Fruit fly (Drosophila melanogaster) whole organism, embryonic: ENCODE results near the gene CG3587.
A peak's percentile ranks its signal among the peaks of the same experiment; 100 is the strongest.

ENCODE experiments used
- ATbp ChIP-seq: fragments of 200-800 bp; sonication (Bioruptor generic); optimal IDR thresholded peaks from 2 replicates; lab custom pipeline; 2017; ENCODE audit warnings: missing biosample characterization, mild to moderate bottlenecking, missing genetic modification characterization, missing genetic modification reagents
- Bteb2 ChIP-seq: fragments of 200-800 bp; sonication (Bioruptor generic); optimal IDR thresholded peaks from 2 replicates; lab custom pipeline; 2016; ENCODE audit warnings: missing biosample characterization, missing genetic modification characterization
- CG10209 ChIP-seq: fragments of 200-800 bp; sonication (Bioruptor generic); optimal IDR thresholded peaks from 3 replicates; lab custom pipeline; 2017; ENCODE audit warnings: missing biosample characterization, mild to moderate bottlenecking, missing genetic modification characterization, missing genetic modification reagents
- CG11504 ChIP-seq: fragments of 200-800 bp; sonication (Bioruptor generic); optimal IDR thresholded peaks from 3 replicates; lab custom pipeline; 2019; ENCODE audit warnings: missing biosample characterization, mild to moderate bottlenecking, missing genetic modification characterization, moderate library complexity
- CG1233 ChIP-seq: fragments of 200-800 bp; sonication (Bioruptor generic); optimal IDR thresholded peaks from 4 replicates; lab custom pipeline; 2018; ENCODE audit warnings: missing biosample characterization, mild to moderate bottlenecking, missing genetic modification characterization
- CG13296 ChIP-seq: fragments of 200-800 bp; sonication (Bioruptor generic); optimal IDR thresholded peaks from 3 replicates; lab custom pipeline; 2018; ENCODE audit warnings: missing biosample characterization, mild to moderate bottlenecking, missing genetic modification characterization
- CG15479 ChIP-seq: fragments of 200-800 bp; sonication (Bioruptor generic); optimal IDR thresholded peaks from 3 replicates; lab custom pipeline; 2019; ENCODE audit warnings: missing biosample characterization, mild to moderate bottlenecking, missing genetic modification characterization, moderate library complexity
- CG1603 ChIP-seq: fragments of 200-800 bp; sonication (Bioruptor generic); optimal IDR thresholded peaks from 2 replicates; lab custom pipeline; 2019; ENCODE audit warnings: missing biosample characterization, mild to moderate bottlenecking, missing genetic modification characterization, moderate library complexity
- CG17361 ChIP-seq: fragments of 200-800 bp; sonication (Bioruptor generic); IDR thresholded peaks from 3 replicates; pipeline ENCODE4 v1.3.6; 2022; ENCODE audit warnings: missing biosample characterization, missing genetic modification characterization
- CG18619 ChIP-seq: fragments of 200-800 bp; sonication (Bioruptor generic); optimal IDR thresholded peaks from 3 replicates; lab custom pipeline; 2017; ENCODE audit warnings: missing biosample characterization, mild to moderate bottlenecking, missing genetic modification characterization
- CG2889 ChIP-seq: fragments of 200-800 bp; sonication (Bioruptor generic); IDR thresholded peaks from 3 replicates; pipeline ENCODE4 v1.3.6; 2022; ENCODE audit warnings: missing biosample characterization, missing genetic modification characterization
- CG31441 ChIP-seq: fragments of 200-800 bp; sonication (Bioruptor generic); IDR thresholded peaks from 2 replicates; pipeline ENCODE4 v1.3.6; 2022; ENCODE audit warnings: missing biosample characterization, missing genetic modification characterization
- CG42726 ChIP-seq: fragments of 200-800 bp; sonication (Bioruptor generic); IDR thresholded peaks from 2 replicates; pipeline ENCODE4 v1.3.6; 2022; ENCODE audit warnings: missing biosample characterization, missing genetic modification characterization; ENCODE audit not compliant: partially characterized antibody
- CG4730 ChIP-seq: fragments of 200-800 bp; sonication (Bioruptor generic); IDR thresholded peaks from 2 replicates; pipeline ENCODE4 v1.3.6; 2022; ENCODE audit warnings: missing biosample characterization, missing genetic modification characterization
- CG6175 ChIP-seq: fragments of 200-800 bp; sonication (Bioruptor generic); IDR thresholded peaks from 3 replicates; pipeline ENCODE4 v1.3.6; 2022; ENCODE audit warnings: missing biosample characterization, missing genetic modification characterization
- CG6683 ChIP-seq: fragments of 200-800 bp; sonication (Bioruptor generic); optimal IDR thresholded peaks from 2 replicates; lab custom pipeline; 2017; ENCODE audit warnings: missing biosample characterization, mild to moderate bottlenecking, missing genetic modification characterization, missing genetic modification reagents
- CG6813 ChIP-seq: fragments of 200-800 bp; sonication (Bioruptor generic); optimal IDR thresholded peaks from 2 replicates; lab custom pipeline; 2017; ENCODE audit warnings: missing biosample characterization, missing genetic modification characterization, mild to moderate bottlenecking, moderate library complexity, missing genetic modification reagents
- CG7357 ChIP-seq: fragments of 200-800 bp; sonication (Bioruptor generic); IDR thresholded peaks from 3 replicates; pipeline ENCODE4 v1.3.6; 2022; ENCODE audit warnings: missing biosample characterization, missing genetic modification characterization
- CG7839 ChIP-seq: fragments of 200-800 bp; sonication (Bioruptor generic); optimal IDR thresholded peaks from 3 replicates; lab custom pipeline; 2018; ENCODE audit warnings: missing biosample characterization, mild to moderate bottlenecking, missing genetic modification characterization, moderate library complexity
- Dad ChIP-seq: fragments of 200-800 bp; sonication (Bioruptor generic); optimal IDR thresholded peaks from 3 replicates; lab custom pipeline; 2016; ENCODE audit warnings: missing biosample characterization, missing genetic modification characterization
- Dek ChIP-seq: fragments of 200-800 bp; sonication (Bioruptor generic); optimal IDR thresholded peaks from 3 replicates; lab custom pipeline; 2019; ENCODE audit warnings: missing biosample characterization, mild to moderate bottlenecking, missing genetic modification characterization, moderate library complexity
- Doc3 ChIP-seq: fragments of 200-800 bp; sonication (Bioruptor generic); IDR thresholded peaks from 3 replicates; pipeline ENCODE4 v1.3.6; 2022; ENCODE audit warnings: missing biosample characterization, missing genetic modification characterization; ENCODE audit not compliant: partially characterized antibody
- Ets65A ChIP-seq: fragments of 200-800 bp; sonication (Bioruptor generic); peaks from one replicate; lab custom pipeline; 2016; ENCODE audit warnings: missing biosample characterization, missing genetic modification characterization
- HLH3B ChIP-seq: fragments of 200-800 bp; sonication (Bioruptor generic); IDR thresholded peaks from 2 replicates; pipeline ENCODE4 v1.3.6; 2022; ENCODE audit warnings: missing biosample characterization, missing genetic modification characterization
- Hr3 ChIP-seq: fragments of 200-800 bp; sonication (Bioruptor generic); optimal IDR thresholded peaks from 3 replicates; lab custom pipeline; 2016; ENCODE audit warnings: missing biosample characterization, missing genetic modification characterization
- MTF-1 ChIP-seq: fragments of 200-800 bp; sonication (Bioruptor generic); optimal IDR thresholded peaks from 2 replicates; lab custom pipeline; 2018; ENCODE audit warnings: missing biosample characterization, mild to moderate bottlenecking, missing genetic modification characterization, borderline replicate concordance
- Nf-YB ChIP-seq: fragments of 200-800 bp; sonication (Bioruptor generic); optimal IDR thresholded peaks from 3 replicates; lab custom pipeline; 2019; ENCODE audit warnings: missing biosample characterization, mild to moderate bottlenecking, missing genetic modification characterization, moderate library complexity
- Poxn ChIP-seq: fragments of 200-800 bp; sonication (Bioruptor generic); IDR thresholded peaks from 2 replicates; pipeline ENCODE4 v1.3.6; 2022; ENCODE audit warnings: missing biosample characterization, missing genetic modification characterization
- Sox102F ChIP-seq: fragments of 200-800 bp; sonication (Bioruptor generic); optimal IDR thresholded peaks from 2 replicates; lab custom pipeline; 2018; ENCODE audit warnings: missing biosample characterization, mild to moderate bottlenecking, missing genetic modification characterization, moderate library complexity
- Spps ChIP-seq: fragments of 200-800 bp; sonication (Bioruptor generic); optimal IDR thresholded peaks from 2 replicates; lab custom pipeline; 2018; ENCODE audit warnings: missing biosample characterization, mild to moderate bottlenecking, missing genetic modification characterization
- Taf1 ChIP-seq: fragments of 200-800 bp; sonication (Bioruptor generic); IDR thresholded peaks from 2 replicates; pipeline ENCODE4 v1.3.6; 2022; ENCODE audit warnings: missing biosample characterization, missing genetic modification characterization
- ab ChIP-seq: fragments of 200-800 bp; sonication (Bioruptor generic); optimal IDR thresholded peaks from 2 replicates; lab custom pipeline; 2016; ENCODE audit warnings: missing biosample characterization, missing genetic modification characterization
- ato ChIP-seq: fragments of 200-800 bp; sonication (Bioruptor generic); IDR thresholded peaks from 2 replicates; pipeline ENCODE4 v1.3.6; 2022; ENCODE audit warnings: missing biosample characterization, missing genetic modification characterization; ENCODE audit not compliant: partially characterized antibody
- ci ChIP-seq: fragments of 200-800 bp; sonication (Bioruptor generic); IDR thresholded peaks from 3 replicates; pipeline ENCODE4 v1.3.6; 2022; ENCODE audit warnings: missing biosample characterization, missing genetic modification characterization
- dysf ChIP-seq: fragments of 200-800 bp; sonication (Bioruptor generic); IDR thresholded peaks from 3 replicates; pipeline ENCODE4 v1.3.6; 2022; ENCODE audit warnings: missing biosample characterization, missing genetic modification characterization
- fd64A ChIP-seq: fragments of 200-800 bp; sonication (Bioruptor generic); optimal IDR thresholded peaks from 3 replicates; lab custom pipeline; 2018; ENCODE audit warnings: missing biosample characterization, mild to moderate bottlenecking, missing genetic modification characterization
- fru ChIP-seq: fragments of >200 bp; optimal IDR thresholded peaks from 2 replicates; lab custom pipeline; 2017
- gt ChIP-seq: fragments of 200-800 bp; sonication (Bioruptor generic); IDR thresholded peaks from 2 replicates; pipeline ENCODE4 v1.3.6; 2022; ENCODE audit warnings: missing biosample characterization, missing genetic modification characterization
- insv ChIP-seq, 2 experiments: fragments of 200-800 bp; sonication (Bioruptor generic); optimal IDR thresholded peaks; 3 replicates each; lab custom pipeline; 2016 to 2018; ENCODE audit warnings: missing biosample characterization in 2 of 2, missing genetic modification characterization in 2 of 2
- klu ChIP-seq: fragments of 200-800 bp; sonication (Bioruptor generic); IDR thresholded peaks from 2 replicates; pipeline ENCODE4 v1.3.6; 2022; ENCODE audit warnings: missing biosample characterization, missing genetic modification characterization
- mirr ChIP-seq: fragments of 200-800 bp; sonication (Bioruptor generic); optimal IDR thresholded peaks from 3 replicates; lab custom pipeline; 2018; ENCODE audit warnings: missing biosample characterization, mild to moderate bottlenecking, missing genetic modification characterization
- pb ChIP-seq: fragments of 200-800 bp; sonication (Bioruptor generic); optimal IDR thresholded peaks from 3 replicates; lab custom pipeline; 2016; ENCODE audit warnings: missing biosample characterization, missing genetic modification characterization
- psq ChIP-seq: fragments of 200-800 bp; sonication (Bioruptor generic); optimal IDR thresholded peaks from 2 replicates; lab custom pipeline; 2017; ENCODE audit warnings: missing biosample characterization, missing genetic modification characterization
- row ChIP-seq: fragments of 200-800 bp; sonication (Bioruptor generic); IDR thresholded peaks from 3 replicates; pipeline ENCODE4 v1.3.6; 2022; ENCODE audit warnings: missing biosample characterization, missing genetic modification characterization
- sd ChIP-seq: fragments of 200-800 bp; sonication (Bioruptor generic); optimal IDR thresholded peaks from 3 replicates; lab custom pipeline; 2018; ENCODE audit warnings: missing biosample characterization, mild to moderate bottlenecking, missing genetic modification characterization, moderate library complexity
- sna ChIP-seq: fragments of 200-800 bp; sonication (Bioruptor generic); IDR thresholded peaks from 2 replicates; pipeline ENCODE4 v1.3.6; 2022; ENCODE audit warnings: missing biosample characterization, missing genetic modification characterization; ENCODE audit not compliant: partially characterized antibody
- sr ChIP-seq: fragments of 200-800 bp; sonication (Bioruptor generic); IDR thresholded peaks from 3 replicates; pipeline ENCODE4 v1.3.6; 2022; ENCODE audit warnings: missing biosample characterization, missing genetic modification characterization
- ssp ChIP-seq: fragments of 200-800 bp; sonication (Bioruptor generic); IDR thresholded peaks from 2 replicates; pipeline ENCODE4 v1.3.6; 2022; ENCODE audit warnings: missing biosample characterization, missing genetic modification characterization
- unc-4 ChIP-seq: fragments of 200-800 bp; sonication (Bioruptor generic); IDR thresholded peaks from 2 replicates; pipeline ENCODE4 v1.3.6; 2022; ENCODE audit warnings: missing biosample characterization, missing genetic modification characterization; ENCODE audit not compliant: partially characterized antibody

CG3587 gene

DNA sequence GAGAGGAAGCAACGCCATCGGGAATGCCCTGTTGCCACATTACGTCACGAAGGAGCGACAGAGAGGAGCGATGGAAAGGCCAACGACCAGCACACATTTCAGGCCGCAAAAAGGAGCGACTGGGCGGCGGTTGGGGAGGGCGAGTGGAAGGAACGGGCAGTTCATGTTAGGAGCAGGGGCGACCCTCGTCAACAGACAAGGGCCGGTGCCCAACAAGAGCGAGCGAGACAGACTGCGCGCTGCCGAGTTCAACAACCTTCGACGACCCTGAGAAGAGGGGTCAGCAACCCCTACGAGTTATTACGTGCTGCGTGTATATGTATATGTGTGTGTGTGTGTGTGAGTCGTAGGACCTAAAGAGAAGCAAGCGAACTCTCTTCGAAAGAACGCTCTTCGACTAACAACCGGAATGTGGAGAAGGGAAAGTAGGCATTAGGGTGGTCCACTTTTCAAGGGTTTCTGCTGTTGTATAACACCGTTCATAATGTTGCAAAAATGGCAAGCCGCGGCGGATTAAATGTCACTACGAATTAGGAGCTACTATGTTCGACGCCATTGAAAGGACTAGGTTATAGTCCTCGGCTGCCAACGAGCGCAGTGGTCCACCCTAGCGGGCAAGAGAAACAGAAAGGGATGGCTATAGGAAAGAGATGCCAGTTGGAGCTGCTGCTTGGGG is 11.4 kb downstream of the CG3587 start (continued):
- TF ChIP-seq ci (GFP tag; lab: Robert Waterston, UW) (peak; percentile 98), gt (GFP tag; lab: Robert Waterston, UW) (peak; percentile 82), Poxn (GFP tag; lab: Robert Waterston, UW) (peak; percentile 61; the same call in 1 of the 2 replicates), CG1603 (tag; lab: Kevin White, UChicago) (peak; percentile 98), CG13296 (peak; percentile 92), sna (GFP tag; lab: Robert Waterston, UW) (no peak), Nf-YB (GFP tag; lab: Kevin White, UChicago) (peak; percentile 81), psq (peak; percentile 73), CG1233 (peak; percentile 95), CG10209 (GFP tag; lab: Kevin White, UChicago) (peak; percentile 96), CG11504 (tag; lab: Kevin White, UChicago) (peak; percentile 94), CG31441 (GFP tag; lab: Robert Waterston, UW) (peak; percentile 97), MTF-1 (peak; percentile 93), ssp (GFP tag; lab: Robert Waterston, UW) (peak; percentile 77), CG7357 (GFP tag; lab: Robert Waterston, UW) (peak; percentile 78; the same call in 2 of the 3 replicates), Sox102F (GFP tag; lab: Kevin White, UChicago) (peak; percentile 96), dysf (GFP tag; lab: Robert Waterston, UW) (peak; percentile 93), CG6683 (GFP tag; lab: Kevin White, UChicago) (peak; percentile 92), CG42726 (no peak), fd64A (peak; percentile 95), CG2889 (GFP tag; lab: Robert Waterston, UW) (peak; percentile 82), pb (peak; percentile 96), CG6813 (GFP tag; lab: Kevin White, UChicago) (peak; percentile 97), CG7839 (tag; lab: Kevin White, UChicago) (peak; percentile 95), Hr3 (peak; percentile 89), fru (no peak), CG6175 (peak; percentile 68; the same call in 1 of the 3 replicates), ato (GFP tag; lab: Robert Waterston, UW) (no peak), ab (GFP tag; lab: Kevin White, UChicago) (peak; percentile 85), Taf1 (peak; percentile 76), sd (tag; lab: Kevin White, UChicago) (peak; percentile 82), Spps (peak; percentile 92), Bteb2 (peak; percentile 91), Dek (tag; lab: Kevin White, UChicago) (peak; percentile 93), CG17361 (GFP tag; lab: Robert Waterston, UW) (peak; percentile 94), Dad (GFP tag; lab: Kevin White, UChicago) (peak; percentile 95), unc-4 (GFP tag; lab: Robert Waterston, UW) (no peak), CG15479 (GFP tag; lab: Kevin White, UChicago) (no peak), row (peak; percentile 89), CG4730 (peak; percentile 87), sr (GFP tag; lab: Robert Waterston, UW) (peak; percentile 74; the same call in 2 of the 3 replicates), mirr (peak; percentile 79), HLH3B (GFP tag; lab: Robert Waterston, UW) (peak; percentile 96), Ets65A (GFP tag; lab: Kevin White, UChicago) (peak; percentile 99), CG18619 (GFP tag; lab: Kevin White, UChicago) (peak; percentile 94), Doc3 (GFP tag; lab: Robert Waterston, UW) (no peak), insv (GFP tag; optimal IDR thresholded peaks at IDR 0.05; lab: Kevin White, UChicago) (peak; percentile 39 to 55), ATbp (GFP tag; lab: Kevin White, UChicago) (peak; percentile 98), klu (GFP tag; lab: Robert Waterston, UW) (peak; percentile 80)
